Worm (Caenorhabditis elegans) whole organism, L3 larva: ENCODE measurements around the gene C13A2.1.

ENCODE experiments used
- ZK546.5 ChIP-seq: sonication (generic microtip); optimal IDR thresholded peaks from 2 replicates; lab custom pipeline; 2017; ENCODE audit warnings: missing biosample characterization, missing genetic modification characterization
- ceh-16 ChIP-seq: sonication (generic microtip); optimal IDR thresholded peaks from 2 replicates; lab custom pipeline; 2017; ENCODE audit warnings: missing biosample characterization, missing genetic modification characterization
- ceh-82 ChIP-seq: fragments of 150-350 bp; optimal IDR thresholded peaks from 2 replicates; lab custom pipeline; 2014; ENCODE audit warnings: missing biosample characterization, missing genetic modification characterization
- ceh-9 ChIP-seq: sonication (generic microtip); optimal IDR thresholded peaks from 2 replicates; lab custom pipeline; 2018; ENCODE audit warnings: missing biosample characterization, missing genetic modification characterization
- egl-27 ChIP-seq: sonication (generic microtip); optimal IDR thresholded peaks from 4 replicates; lab custom pipeline; 2017; ENCODE audit warnings: missing biosample characterization, missing genetic modification reagents, missing genetic modification characterization
- egl-5 ChIP-seq: fragments of 150-350 bp; optimal IDR thresholded peaks from 2 replicates; lab custom pipeline; 2017; ENCODE audit warnings: missing biosample characterization, missing genetic modification reagents, missing genetic modification characterization, inconsistent platforms
- elt-1 ChIP-seq: fragments of 150-350 bp; optimal IDR thresholded peaks from 2 replicates; lab custom pipeline; 2014; ENCODE audit warnings: missing biosample characterization, missing genetic modification characterization
- elt-2 ChIP-seq: sonication (generic microtip); optimal IDR thresholded peaks from 2 replicates; lab custom pipeline; 2016; ENCODE audit warnings: missing genetic modification reagents, mild to moderate bottlenecking, missing genetic modification characterization, missing compliant biosample characterization
- eor-1 ChIP-seq, 2 experiments: fragments of 150-350 bp; optimal IDR thresholded peaks; 2 replicates each; lab custom pipeline; 2014 to 2018; ENCODE audit warnings: missing biosample characterization in 2 of 2, missing genetic modification characterization in 2 of 2
- fkh-10 ChIP-seq: sonication (generic microtip); optimal IDR thresholded peaks from 2 replicates; lab custom pipeline; 2017; ENCODE audit warnings: missing biosample characterization, missing genetic modification reagents, missing genetic modification characterization
- fkh-2 ChIP-seq: fragments of 150-350 bp; optimal IDR thresholded peaks from 2 replicates; lab custom pipeline; 2014; ENCODE audit warnings: missing biosample characterization, missing genetic modification reagents, missing genetic modification characterization
- fos-1 ChIP-seq: fragments of 150-350 bp; optimal IDR thresholded peaks from 2 replicates; lab custom pipeline; 2014; ENCODE audit warnings: missing biosample characterization, missing genetic modification characterization
- lin-15B ChIP-seq: fragments of 150-350 bp; optimal IDR thresholded peaks from 2 replicates; lab custom pipeline; 2014; ENCODE audit warnings: missing biosample characterization, missing genetic modification characterization
- lin-39 ChIP-seq: fragments of 150-350 bp; optimal IDR thresholded peaks from 2 replicates; lab custom pipeline; 2018; ENCODE audit warnings: missing biosample characterization, missing genetic modification reagents, missing genetic modification characterization
- mdl-1 ChIP-seq: fragments of 150-350 bp; optimal IDR thresholded peaks from 2 replicates; lab custom pipeline; 2014; ENCODE audit warnings: missing biosample characterization, missing genetic modification characterization
- mml-1 ChIP-seq: fragments of 150-350 bp; sonication (generic microtip); optimal IDR thresholded peaks from 3 replicates; lab custom pipeline; 2014; ENCODE audit warnings: missing biosample characterization, missing genetic modification characterization
- nfya-1 ChIP-seq: sonication (generic microtip); optimal IDR thresholded peaks from 2 replicates; lab custom pipeline; 2017; ENCODE audit warnings: missing genetic modification characterization, mild to moderate bottlenecking, missing compliant biosample characterization, antibody characterized with exemption, moderate library complexity; ENCODE audit not compliant: insufficient read depth
- nhr-11 ChIP-seq: fragments of 150-350 bp; optimal IDR thresholded peaks from 2 replicates; lab custom pipeline; 2014; ENCODE audit warnings: missing biosample characterization, missing genetic modification characterization
- nhr-23 ChIP-seq: fragments of 150-350 bp; optimal IDR thresholded peaks from 2 replicates; lab custom pipeline; 2014; ENCODE audit warnings: missing biosample characterization, missing genetic modification reagents, missing genetic modification characterization
- nhr-25 ChIP-seq: sonication (generic microtip); optimal IDR thresholded peaks from 2 replicates; lab custom pipeline; 2017; ENCODE audit warnings: missing biosample characterization, missing genetic modification characterization
- nhr-28 ChIP-seq: fragments of 150-350 bp; optimal IDR thresholded peaks from 2 replicates; lab custom pipeline; 2014; ENCODE audit warnings: missing biosample characterization, missing genetic modification characterization
- nhr-43 ChIP-seq: sonication (generic microtip); optimal IDR thresholded peaks from 2 replicates; lab custom pipeline; 2016; ENCODE audit warnings: mild to moderate bottlenecking, missing genetic modification characterization, missing compliant biosample characterization; ENCODE audit not compliant: poor library complexity, severe bottlenecking
- nhr-67 ChIP-seq: fragments of 150-350 bp; optimal IDR thresholded peaks from 2 replicates; lab custom pipeline; 2014; ENCODE audit warnings: missing biosample characterization, missing genetic modification characterization
- nhr-76 ChIP-seq: fragments of 150-350 bp; sonication (generic microtip); optimal IDR thresholded peaks from 5 replicates; lab custom pipeline; 2014; ENCODE audit warnings: missing biosample characterization, missing genetic modification characterization
- nhr-77 ChIP-seq: fragments of 150-350 bp; optimal IDR thresholded peaks from 2 replicates; lab custom pipeline; 2014; ENCODE audit warnings: missing biosample characterization, missing genetic modification characterization
- pha-4 ChIP-seq: fragments of 150-350 bp; optimal IDR thresholded peaks from 2 replicates; lab custom pipeline; 2014; ENCODE audit warnings: missing biosample characterization, missing genetic modification reagents, missing genetic modification characterization
- pqm-1 ChIP-seq: fragments of 150-350 bp; optimal IDR thresholded peaks from 2 replicates; lab custom pipeline; 2017; ENCODE audit warnings: missing biosample characterization, missing genetic modification characterization, inconsistent platforms
- skn-1 ChIP-seq: fragments of 150-350 bp; optimal IDR thresholded peaks from 2 replicates; lab custom pipeline; 2014; ENCODE audit warnings: missing biosample characterization, missing genetic modification characterization
- snpc-4 ChIP-seq: fragments of 150-350 bp; optimal IDR thresholded peaks from 2 replicates; lab custom pipeline; 2014; ENCODE audit warnings: missing biosample characterization, missing genetic modification characterization
- tbx-2 ChIP-seq: sonication (generic microtip); optimal IDR thresholded peaks from 2 replicates; lab custom pipeline; 2016; ENCODE audit warnings: mild to moderate bottlenecking, missing genetic modification characterization, missing compliant biosample characterization
- unc-39 ChIP-seq: sonication (generic microtip); optimal IDR thresholded peaks from 4 replicates; lab custom pipeline; 2017; ENCODE audit warnings: missing biosample characterization, missing genetic modification characterization
- ztf-11 ChIP-seq: fragments of 150-350 bp; optimal IDR thresholded peaks from 2 replicates; lab custom pipeline; 2014; ENCODE audit warnings: missing biosample characterization, missing genetic modification characterization
- ztf-4 ChIP-seq: fragments of 150-350 bp; optimal IDR thresholded peaks from 2 replicates; lab custom pipeline; 2014; ENCODE audit warnings: missing biosample characterization, missing genetic modification characterization

The C13A2.1 gene

ce11 chrV:7288699-7289098 lies at the start of gene C13A2.1:
C13A2.1 (plus strand) TSS chrV:7288999.
- TF ChIP-seq elt-2 = no peak
- no peak for TF ChIP-seq ztf-4 (tag; lab: Kevin White, UChicago)
- no peak for TF ChIP-seq nhr-77 (tag; lab: Kevin White, UChicago)
- TF ChIP-seq nfya-1 = no peak
- TF ChIP-seq fos-1 (tag; lab: Kevin White, UChicago) = no peak
- TF ChIP-seq pqm-1 = no peak
- TF ChIP-seq unc-39 = no peak
- TF ChIP-seq nhr-23 (tag; lab: Kevin White, UChicago) = no peak
- no peak for TF ChIP-seq fkh-10 (GFP tag; lab: Kevin White, UChicago)
- TF ChIP-seq nhr-67 (tag; lab: Kevin White, UChicago) = no peak
- TF ChIP-seq ceh-16 (tag; lab: Kevin White, UChicago) = no peak
- TF ChIP-seq nhr-76 (tag; lab: Kevin White, UChicago) = no peak
- no peak for TF ChIP-seq snpc-4 (tag; lab: Kevin White, UChicago)
- TF ChIP-seq egl-5 (tag; lab: Kevin White, UChicago) = no peak
- no peak for TF ChIP-seq ZK546.5 (tag; lab: Kevin White, UChicago)
- TF ChIP-seq elt-1 (tag; lab: Kevin White, UChicago) = no peak
- TF ChIP-seq eor-1 (tag; optimal IDR thresholded peaks at IDR 0.05; lab: Kevin White, UChicago) = no peak
- TF ChIP-seq ztf-11 (tag; lab: Kevin White, UChicago) = no peak
- TF ChIP-seq, all 47 proteins: peak for 0

ce11 chrV:7239471-7239870 lies 49.3 kb upstream of the C13A2.1 start, which contains the start of gene C05C8.1:
C05C8.1 (plus strand) TSS chrV:7239771.
- TF ChIP-seq ztf-11 (tag; lab: Kevin White, UChicago) (no peak), pha-4 (tag; lab: Kevin White, UChicago) (no peak), egl-5 (tag; lab: Kevin White, UChicago) (no peak), nhr-43 (tag; lab: Kevin White, UChicago) (no peak), ceh-82 (tag; lab: Kevin White, UChicago) (no peak), skn-1 (tag; lab: Kevin White, UChicago) (no peak), nhr-28 (tag; lab: Kevin White, UChicago) (no peak), mdl-1 (tag; lab: Kevin White, UChicago) (no peak), fkh-2 (tag; lab: Kevin White, UChicago) (no peak), nfya-1 (no peak), egl-27 (tag; lab: Kevin White, UChicago) (no peak), fkh-10 (GFP tag; lab: Kevin White, UChicago) (no peak), ZK546.5 (tag; lab: Kevin White, UChicago) (no peak), ceh-16 (tag; lab: Kevin White, UChicago) (no peak), lin-15B (tag; lab: Kevin White, UChicago) (no peak), snpc-4 (tag; lab: Kevin White, UChicago) (no peak)

- TF ChIP-seq nhr-23 (tag; lab: Kevin White, UChicago) (peak; percentile 55), nhr-76 (tag; lab: Kevin White, UChicago) (no peak), pha-4 (tag; lab: Kevin White, UChicago) (no peak)
These were observed 41.8 kb upstream of the C13A2.1 start, which contains the start of gene C05C8.7 for ce11 chrV:7246951-7247350. C05C8.7 (minus strand) TSS chrV:7247050.

DNA sequence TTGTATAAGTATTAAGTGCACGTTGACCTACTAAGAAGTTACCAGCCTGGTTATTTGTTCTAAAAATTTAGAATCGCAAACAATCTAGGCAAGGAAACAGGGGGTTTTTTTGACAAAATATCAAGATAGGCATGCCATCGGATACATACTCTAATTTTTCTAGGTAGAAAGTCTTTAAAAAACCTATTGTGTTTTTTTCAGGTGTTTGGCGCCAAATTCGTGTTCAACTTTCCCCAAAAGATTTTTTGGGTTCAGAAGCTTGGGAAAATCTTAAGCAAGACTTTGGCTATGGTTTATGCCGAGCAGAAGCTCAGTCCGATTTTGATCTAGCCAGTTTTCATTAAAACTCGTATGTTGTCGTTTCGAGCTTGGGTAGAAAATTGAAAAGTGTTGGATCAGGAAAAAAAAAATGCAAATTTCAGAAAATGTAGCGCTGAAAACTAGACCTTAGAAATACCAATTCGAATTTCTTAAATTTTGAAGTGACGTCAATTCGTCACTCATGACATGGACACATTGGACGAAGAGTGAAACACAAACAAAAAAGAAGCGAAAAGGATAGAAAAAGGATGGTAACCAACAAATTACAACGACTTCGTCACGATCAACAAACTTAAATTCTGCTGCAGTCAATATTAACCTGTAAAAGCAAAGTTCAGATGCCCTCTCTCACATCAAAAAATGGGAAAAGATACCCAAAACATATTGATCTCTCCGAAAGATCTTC lies 40.4 kb upstream of the C13A2.1 start:
- no peak for TF ChIP-seq nhr-77 (tag; lab: Kevin White, UChicago)
- TF ChIP-seq lin-39 (tag; lab: Kevin White, UChicago) = no peak
- TF ChIP-seq nhr-25 (tag; lab: Kevin White, UChicago) = no peak
- no peak for TF ChIP-seq ztf-11 (tag; lab: Kevin White, UChicago)
- TF ChIP-seq tbx-2 (tag; lab: Kevin White, UChicago) = no peak
- no peak for TF ChIP-seq mdl-1 (tag; lab: Kevin White, UChicago)
- no peak for TF ChIP-seq fkh-2 (tag; lab: Kevin White, UChicago)
- no peak for TF ChIP-seq nhr-11
- TF ChIP-seq mml-1 (tag; lab: Kevin White, UChicago) = no peak
- TF ChIP-seq ceh-9 (tag; lab: Kevin White, UChicago) = no peak
- no peak for TF ChIP-seq nhr-67 (tag; lab: Kevin White, UChicago)
- no peak for TF ChIP-seq ZK546.5 (tag; lab: Kevin White, UChicago)
- no peak for TF ChIP-seq nfya-1
